Worm (Caenorhabditis elegans): Measurements from ENCODE around the gene Y116A8C.43.
A peak's percentile ranks its signal among the peaks of the same experiment; 100 is the strongest.

Gene Y116A8C.43

ce11 chrIV:17084839-17085238, 3.8 kb upstream of the Y116A8C.43 start:
- TF ChIP-seq zag-1 (tag; optimal IDR thresholded peaks at IDR 0.05) (no peak), blmp-1 (tag; optimal IDR thresholded peaks at IDR 0.05; ENCODE audit: insufficient read depth) (no peak), mdl-1 (tag; optimal IDR thresholded peaks at IDR 0.05) (no peak), aly-2 (tag; optimal IDR thresholded peaks at IDR 0.05) (no peak), ama-1 (optimal IDR thresholded peaks at IDR 0.05) (no peak), egl-27 (tag; optimal IDR thresholded peaks at IDR 0.05) (no peak), unc-39 (tag; optimal IDR thresholded peaks at IDR 0.05) (no peak), sma-3 (GFP tag; optimal IDR thresholded peaks at IDR 0.05) (no peak), alr-1 (tag; optimal IDR thresholded peaks at IDR 0.05) (no peak), C34F6.9 (tag; optimal IDR thresholded peaks at IDR 0.05) (no peak), nhr-11 (tag; optimal IDR thresholded peaks at IDR 0.05) (no peak), nhr-12 (tag; optimal IDR thresholded peaks at IDR 0.05) (no peak), skn-1 (tag; optimal IDR thresholded peaks at IDR 0.05) (no peak), sem-4 (tag; optimal IDR thresholded peaks at IDR 0.05) (no peak), R02D3.7 (tag; optimal IDR thresholded peaks at IDR 0.05) (no peak), nhr-6 (tag; optimal IDR thresholded peaks at IDR 0.05) (no peak), peb-1 (tag; optimal IDR thresholded peaks at IDR 0.05) (no peak)

DNA sequence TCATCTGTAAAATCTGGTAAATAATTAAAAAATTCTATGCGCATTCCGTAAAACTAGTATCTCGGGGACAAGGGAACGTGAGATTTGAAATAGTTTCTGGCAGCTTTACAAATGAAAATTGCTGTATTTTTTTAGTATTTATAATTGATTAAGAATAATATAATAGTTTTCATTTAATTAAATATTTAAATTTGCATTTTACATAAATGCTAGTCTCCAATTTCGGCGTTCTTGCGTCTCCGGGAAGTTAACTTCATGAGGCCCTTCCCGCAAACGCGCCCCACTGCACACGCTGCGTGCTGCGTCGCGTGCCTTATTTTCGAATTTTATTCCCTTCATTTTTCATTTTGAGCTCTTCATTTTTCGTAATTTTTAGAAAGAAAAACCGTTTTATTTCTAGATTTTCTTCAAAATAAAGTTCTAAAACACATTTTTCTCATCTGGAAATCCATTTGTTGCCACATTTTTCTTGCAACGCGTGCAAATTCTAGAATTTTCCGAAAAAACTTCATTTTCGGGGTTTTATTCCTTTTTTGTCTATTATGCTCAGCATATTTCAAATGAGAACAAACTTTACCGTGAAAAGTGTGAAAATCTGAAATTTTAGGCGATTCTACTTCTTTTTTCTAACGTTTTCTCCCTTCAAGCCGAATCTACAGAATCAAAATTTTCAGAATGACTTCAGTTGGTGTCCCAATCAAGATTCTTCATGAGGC, 1.1 kb upstream of the Y116A8C.43 start, which contains the start of the genes snx-13 and snr-1:
Gene snx-13 (minus strand): TSS at position 55 of the 716 bp plus-strand sequence.
Gene snr-1 (plus strand): TSS at position 666 of the 716 bp plus-strand sequence.
- TF ChIP-seq fos-1 (tag; optimal IDR thresholded peaks at IDR 0.05) (peak; percentile 57), blmp-1 (tag; optimal IDR thresholded peaks at IDR 0.05; ENCODE audit: insufficient read depth) (peak; percentile 3), lsy-2 (tag; optimal IDR thresholded peaks at IDR 0.05) (peak; percentile 46 to 82), unc-55 (GFP tag; optimal IDR thresholded peaks at IDR 0.05) (peak; percentile 80), nhr-25 (tag; optimal IDR thresholded peaks at IDR 0.05) (peak; percentile 66), dmd-4 (tag; optimal IDR thresholded peaks at IDR 0.05) (no peak), ztf-4 (tag; optimal IDR thresholded peaks at IDR 0.05) (peak; percentile 68), sem-4 (tag; optimal IDR thresholded peaks at IDR 0.05) (peak; percentile 32), Y55F3AM.14 (GFP tag; optimal IDR thresholded peaks at IDR 0.05) (peak; percentile 41), ceh-16 (tag; optimal IDR thresholded peaks at IDR 0.05) (no peak), nhr-129 (tag; optimal IDR thresholded peaks at IDR 0.05) (peak; percentile 31), ceh-82 (tag; optimal IDR thresholded peaks at IDR 0.05) (peak; percentile 63), lin-39 (tag; optimal IDR thresholded peaks at IDR 0.05) (no peak), nhr-237 (tag; optimal IDR thresholded peaks at IDR 0.05) (no peak), nhr-10 (tag; optimal IDR thresholded peaks at IDR 0.05) (no peak), elt-1 (tag; optimal IDR thresholded peaks at IDR 0.05) (no peak), zag-1 (tag; optimal IDR thresholded peaks at IDR 0.05) (no peak), mdl-1 (tag; optimal IDR thresholded peaks at IDR 0.05) (peak in 1 of 2 experiments; percentile 61), F13H6.1 (tag; optimal IDR thresholded peaks at IDR 0.05) (peak; percentile 75), nhr-21 (tag; optimal IDR thresholded peaks at IDR 0.05) (peak; percentile 71), nhr-77 (tag; optimal IDR thresholded peaks at IDR 0.05) (no peak), elt-3 (tag; optimal IDR thresholded peaks at IDR 0.05) (no peak), C34F6.9 (tag; optimal IDR thresholded peaks at IDR 0.05) (peak; percentile 80), nhr-23 (tag; optimal IDR thresholded peaks at IDR 0.05) (no peak), mbf-1 (tag; optimal IDR thresholded peaks at IDR 0.05) (no peak), sma-3 (GFP tag; optimal IDR thresholded peaks at IDR 0.05) (peak; percentile 90), ztf-11 (tag; optimal IDR thresholded peaks at IDR 0.05) (no peak), unc-39 (tag; optimal IDR thresholded peaks at IDR 0.05) (no peak), gmeb-1 (tag; optimal IDR thresholded peaks at IDR 0.05) (peak; percentile 53), peb-1 (tag; optimal IDR thresholded peaks at IDR 0.05) (no peak), lin-11 (tag; optimal IDR thresholded peaks at IDR 0.05) (peak; percentile 71), crh-2 (tag; optimal IDR thresholded peaks at IDR 0.05) (peak; percentile 59), skn-1 (tag; optimal IDR thresholded peaks at IDR 0.05) (no peak), sma-9 (GFP tag; optimal IDR thresholded peaks at IDR 0.05) (no peak), sma-9 (tag; optimal IDR thresholded peaks at IDR 0.05) (no peak), unc-62 (GFP tag; optimal IDR thresholded peaks at IDR 0.05) (no peak), nhr-11 (tag; optimal IDR thresholded peaks at IDR 0.05) (no peak), ZK546.5 (tag; optimal IDR thresholded peaks at IDR 0.05) (peak; percentile 24), mab-5 (tag; optimal IDR thresholded peaks at IDR 0.05) (no peak), snpc-4 (tag; optimal IDR thresholded peaks at IDR 0.05) (peak; percentile 61), R02D3.7 (tag; optimal IDR thresholded peaks at IDR 0.05) (no peak), ama-1 (optimal IDR thresholded peaks at IDR 0.05) (no peak), egl-27 (tag; optimal IDR thresholded peaks at IDR 0.05) (no peak), lin-13 (GFP tag; optimal IDR thresholded peaks at IDR 0.05) (peak; percentile 87), ztf-1 (GFP tag; conservative IDR thresholded peaks at IDR 0.05) (no peak), nhr-6 (tag; optimal IDR thresholded peaks at IDR 0.05) (no peak), aly-2 (tag; optimal IDR thresholded peaks at IDR 0.05) (no peak), alr-1 (tag; optimal IDR thresholded peaks at IDR 0.05) (no peak), nhr-12 (tag; optimal IDR thresholded peaks at IDR 0.05) (no peak)
